Worm (Caenorhabditis elegans) whole organism, L2 larva: ENCODE results near the gene C14A6.6.

ENCODE experiments used
- C34F6.9 ChIP-seq: fragments of 150-350 bp; optimal IDR thresholded peaks from 2 replicates; lab custom pipeline; 2014; ENCODE audit warnings: missing biosample characterization, missing genetic modification characterization
- F13H6.1 ChIP-seq: sonication (generic microtip); optimal IDR thresholded peaks from 2 replicates; lab custom pipeline; 2016; ENCODE audit warnings: missing genetic modification characterization, missing compliant biosample characterization
- R02D3.7 ChIP-seq: fragments of 150-350 bp; optimal IDR thresholded peaks from 2 replicates; lab custom pipeline; 2014; ENCODE audit warnings: missing biosample characterization, missing genetic modification characterization
- Y55F3AM.14 ChIP-seq: fragments of 200-800 bp; sonication (Bioruptor generic); optimal IDR thresholded peaks from 2 replicates; lab custom pipeline; 2018; ENCODE audit warnings: mild to moderate bottlenecking, missing genetic modification characterization, missing compliant biosample characterization
- alr-1 ChIP-seq: fragments of 150-350 bp; optimal IDR thresholded peaks from 2 replicates; lab custom pipeline; 2014; ENCODE audit warnings: missing biosample characterization, missing genetic modification characterization
- blmp-1 ChIP-seq: sonication (generic microtip); optimal IDR thresholded peaks from 2 replicates; lab custom pipeline; 2017; ENCODE audit warnings: missing genetic modification characterization, mild to moderate bottlenecking, missing compliant biosample characterization, antibody characterized with exemption, moderate library complexity; ENCODE audit not compliant: insufficient read depth
- ceh-16 ChIP-seq: fragments of 150-350 bp; optimal IDR thresholded peaks from 2 replicates; lab custom pipeline; 2014; ENCODE audit warnings: missing biosample characterization, missing genetic modification characterization
- ceh-82 ChIP-seq: fragments of 150-350 bp; optimal IDR thresholded peaks from 2 replicates; lab custom pipeline; 2014; ENCODE audit warnings: missing biosample characterization, missing genetic modification characterization
- crh-2 ChIP-seq: sonication (generic microtip); optimal IDR thresholded peaks from 2 replicates; lab custom pipeline; 2017; ENCODE audit warnings: missing biosample characterization, missing genetic modification characterization
- dmd-4 ChIP-seq: sonication (generic microtip); optimal IDR thresholded peaks from 2 replicates; lab custom pipeline; 2017; ENCODE audit warnings: missing biosample characterization, missing genetic modification characterization
- gmeb-1 ChIP-seq: fragments of 150-350 bp; optimal IDR thresholded peaks from 2 replicates; lab custom pipeline; 2014; ENCODE audit warnings: missing biosample characterization, missing genetic modification characterization
- lin-11 ChIP-seq: fragments of 150-350 bp; sonication (generic microtip); optimal IDR thresholded peaks from 2 replicates; lab custom pipeline; 2014; ENCODE audit warnings: missing biosample characterization, missing genetic modification characterization, inconsistent platforms, mixed read lengths
- lin-39 ChIP-seq: fragments of 150-350 bp; optimal IDR thresholded peaks from 2 replicates; lab custom pipeline; 2014; ENCODE audit warnings: missing biosample characterization, missing genetic modification reagents, missing genetic modification characterization
- mbf-1 ChIP-seq: sonication (generic microtip); optimal IDR thresholded peaks from 2 replicates; lab custom pipeline; 2017; ENCODE audit warnings: missing biosample characterization, missing genetic modification characterization
- mdl-1 ChIP-seq, 2 experiments: fragments of 150-350 bp in 1 of 2; sonication (generic microtip) in 1 of 2; optimal IDR thresholded peaks; 2 replicates each; lab custom pipeline; 2017; ENCODE audit warnings: missing biosample characterization in 2 of 2, missing genetic modification characterization in 2 of 2
- nhr-11 ChIP-seq: fragments of 150-350 bp; optimal IDR thresholded peaks from 2 replicates; lab custom pipeline; 2014; ENCODE audit warnings: missing biosample characterization, missing genetic modification characterization
- nhr-12 ChIP-seq: fragments of 150-350 bp; optimal IDR thresholded peaks from 2 replicates; lab custom pipeline; 2014; ENCODE audit warnings: missing biosample characterization, missing genetic modification characterization
- nhr-23 ChIP-seq: fragments of 150-350 bp; optimal IDR thresholded peaks from 2 replicates; lab custom pipeline; 2014; ENCODE audit warnings: missing biosample characterization, missing genetic modification reagents, missing genetic modification characterization
- nhr-237 ChIP-seq: fragments of 150-350 bp; optimal IDR thresholded peaks from 2 replicates; lab custom pipeline; 2014; ENCODE audit warnings: missing biosample characterization, missing genetic modification characterization
- nhr-6 ChIP-seq: fragments of 150-350 bp; optimal IDR thresholded peaks from 2 replicates; lab custom pipeline; 2014; ENCODE audit warnings: missing biosample characterization, missing genetic modification characterization
- nhr-77 ChIP-seq: fragments of 150-350 bp; optimal IDR thresholded peaks from 2 replicates; lab custom pipeline; 2014; ENCODE audit warnings: missing biosample characterization, missing genetic modification characterization
- peb-1 ChIP-seq: fragments of 150-350 bp; optimal IDR thresholded peaks from 2 replicates; lab custom pipeline; 2014; ENCODE audit warnings: missing biosample characterization, missing genetic modification characterization
- sem-4 ChIP-seq: fragments of 150-350 bp; optimal IDR thresholded peaks from 2 replicates; lab custom pipeline; 2014; ENCODE audit warnings: missing biosample characterization, missing genetic modification reagents, missing genetic modification characterization
- skn-1 ChIP-seq: sonication (generic microtip); optimal IDR thresholded peaks from 2 replicates; lab custom pipeline; 2017; ENCODE audit warnings: missing biosample characterization, missing genetic modification characterization
- snpc-4 ChIP-seq: fragments of 150-350 bp; optimal IDR thresholded peaks from 2 replicates; lab custom pipeline; 2014; ENCODE audit warnings: missing biosample characterization, missing genetic modification characterization
- unc-39 ChIP-seq: fragments of 150-350 bp; optimal IDR thresholded peaks from 2 replicates; lab custom pipeline; 2014; ENCODE audit warnings: missing biosample characterization, missing genetic modification characterization
- unc-55 ChIP-seq: fragments of 150-350 bp; sonication (generic microtip); optimal IDR thresholded peaks from 3 replicates; lab custom pipeline; 2014; ENCODE audit warnings: missing biosample characterization, missing genetic modification reagents, missing genetic modification characterization
- ztf-1 ChIP-seq: fragments of 200-800 bp; sonication (Bioruptor generic); conservative IDR thresholded peaks from 2 replicates; pipeline ENCODE4 v1.3.6; 2022; ENCODE audit warnings: missing genetic modification characterization, missing compliant biosample characterization
- ztf-11 ChIP-seq: sonication (generic microtip); optimal IDR thresholded peaks from 2 replicates; lab custom pipeline; 2017; ENCODE audit warnings: missing biosample characterization, missing genetic modification characterization
- ztf-4 ChIP-seq: fragments of 150-350 bp; optimal IDR thresholded peaks from 2 replicates; lab custom pipeline; 2014; ENCODE audit warnings: missing biosample characterization, missing genetic modification characterization

The C14A6.6 gene

ce11 chrV:18195006-18195405 lies 27.9 kb upstream of the C14A6.6 start, which contains the start of gene F16H6.3:
TSS of gene F16H6.3 (plus strand) at chrV:18195306.
- TF ChIP-seq nhr-77 (tag; lab: Kevin White, UChicago) (no peak), mbf-1 (tag; lab: Kevin White, UChicago) (no peak), F13H6.1 (tag; lab: Kevin White, UChicago) (no peak), ceh-82 (tag; lab: Kevin White, UChicago) (no peak), ztf-4 (tag; lab: Kevin White, UChicago) (no peak), Y55F3AM.14 (GFP tag; lab: Kevin White, UChicago) (no peak), snpc-4 (tag; lab: Kevin White, UChicago) (no peak), lin-39 (tag; lab: Kevin White, UChicago) (no peak), ztf-1 (GFP tag; lab: Robert Waterston, UW) (no peak), unc-39 (no peak)

DNA sequence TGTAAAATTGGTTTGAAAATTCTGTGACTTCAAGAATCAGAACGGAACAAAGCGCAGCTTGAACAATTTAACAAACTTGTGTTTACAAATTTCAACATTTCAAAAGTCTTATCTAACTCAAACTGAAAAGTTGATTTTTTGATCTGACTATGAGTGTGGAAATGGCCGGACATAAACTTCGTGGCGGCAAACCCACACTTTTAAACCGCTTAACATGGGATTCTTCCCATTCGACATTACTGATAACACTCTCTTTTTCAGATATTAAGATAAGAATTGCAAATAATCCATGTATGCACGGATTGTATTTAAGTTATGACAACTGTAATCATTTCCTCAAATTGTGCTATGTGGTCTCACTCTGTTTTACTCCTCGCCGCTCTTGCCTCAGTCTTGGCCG lies 24.1 kb upstream of the C14A6.6 start, which contains the start of gene clec-42:
Gene clec-42, plus strand, starts transcription at position 285 of the 400 bp plus-strand sequence.
- TF ChIP-seq gmeb-1, result no peak
- TF ChIP-seq ceh-16, result no peak

- no peak for TF ChIP-seq sem-4 (tag; lab: Kevin White, UChicago)
- no peak for TF ChIP-seq ztf-4 (tag; lab: Kevin White, UChicago)
- TF ChIP-seq alr-1 (tag; lab: Kevin White, UChicago), result no peak
- TF ChIP-seq nhr-237 (tag; lab: Kevin White, UChicago), result no peak
- no peak for TF ChIP-seq dmd-4 (tag; lab: Kevin White, UChicago)
- TF ChIP-seq mdl-1 (tag; optimal IDR thresholded peaks at IDR 0.05; lab: Kevin White, UChicago), result no peak
- no peak for TF ChIP-seq nhr-23 (tag; lab: Kevin White, UChicago)
- no peak for TF ChIP-seq R02D3.7 (tag; lab: Kevin White, UChicago)
These were observed 22.1 kb upstream of the C14A6.6 start, which contains the start of gene clec-246 for ce11 chrV:18189181-18189580. TSS of gene clec-246 (plus strand) at chrV:18189481.

- TF ChIP-seq unc-55 (no peak), blmp-1 (tag; lab: Kevin White, UChicago) (no peak), lin-11 (tag; lab: Kevin White, UChicago) (no peak), lin-39 (tag; lab: Kevin White, UChicago) (no peak), C34F6.9 (tag; lab: Kevin White, UChicago) (no peak), snpc-4 (tag; lab: Kevin White, UChicago) (no peak), ceh-82 (tag; lab: Kevin White, UChicago) (no peak), nhr-23 (tag; lab: Kevin White, UChicago) (no peak)
These were observed 21.3 kb upstream of the C14A6.6 start, which contains the start of gene clec-245 for ce11 chrV:18188328-18188727. TSS of gene clec-245 (minus strand) at chrV:18188428.

- TF ChIP-seq skn-1 (tag; lab: Kevin White, UChicago) (no peak), crh-2 (tag; lab: Kevin White, UChicago) (no peak), ceh-82 (tag; lab: Kevin White, UChicago) (no peak), nhr-6 (tag; lab: Kevin White, UChicago) (no peak), ztf-11 (no peak), R02D3.7 (tag; lab: Kevin White, UChicago) (no peak), F13H6.1 (tag; lab: Kevin White, UChicago) (no peak), lin-39 (tag; lab: Kevin White, UChicago) (no peak), peb-1 (tag; lab: Kevin White, UChicago) (no peak), lin-11 (tag; lab: Kevin White, UChicago) (no peak), nhr-11 (tag; lab: Kevin White, UChicago) (no peak)
These were observed 17.8 kb upstream of the C14A6.6 start, which contains the start of gene C31G12.3 for ce11 chrV:18184910-18185309. TSS of gene C31G12.3 (plus strand) at chrV:18185210.

DNA sequence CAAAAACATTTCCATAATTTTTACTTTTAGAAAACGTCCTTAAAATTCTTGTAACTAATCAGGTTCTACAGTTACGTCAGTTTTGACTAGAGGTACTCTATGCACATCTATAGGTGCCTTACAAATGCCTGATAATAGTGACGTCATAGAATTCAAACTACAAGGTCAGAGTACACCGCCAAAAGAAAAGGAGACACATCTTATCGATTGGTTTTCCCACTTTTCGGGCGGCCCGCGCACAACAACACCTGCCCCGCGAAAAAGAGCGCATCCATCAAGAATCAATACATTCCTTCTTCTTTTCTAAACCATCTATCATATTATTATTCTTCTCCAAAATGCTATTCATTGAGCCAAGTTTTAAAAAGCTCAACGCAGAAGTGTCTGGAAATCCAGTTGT lies 12.6 kb upstream of the C14A6.6 start, which contains the start of gene C31G12.1:
Gene C31G12.1, plus strand, starts transcription at position 301 of the 400 bp plus-strand sequence.
- TF ChIP-seq nhr-12 (tag; lab: Kevin White, UChicago), result no peak
- TF ChIP-seq R02D3.7 (tag; lab: Kevin White, UChicago), result no peak
